Worm (Caenorhabditis elegans): ENCODE measurements around the gene F49E12.7.
A peak's percentile ranks its signal among the peaks of the same experiment; 100 is the strongest.

Gene F49E12.7

ce11 chrII:8441519-8441918 lies 45.6 kb upstream of the F49E12.7 start:
- TF ChIP-seq ztf-4 (tag; optimal IDR thresholded peaks at IDR 0.05) (peak; percentile 1), nhr-21 (tag; optimal IDR thresholded peaks at IDR 0.05) (no peak), sma-9 (GFP tag; optimal IDR thresholded peaks at IDR 0.05) (peak; percentile 25), sma-9 (tag; optimal IDR thresholded peaks at IDR 0.05) (no peak)

- TF ChIP-seq nhr-10 (tag; optimal IDR thresholded peaks at IDR 0.05) (no peak), nhr-21 (tag; optimal IDR thresholded peaks at IDR 0.05) (peak; percentile 86), blmp-1 (tag; optimal IDR thresholded peaks at IDR 0.05; ENCODE audit: insufficient read depth) (peak; percentile 50), snpc-4 (tag; optimal IDR thresholded peaks at IDR 0.05) (no peak), nhr-25 (tag; optimal IDR thresholded peaks at IDR 0.05) (peak; percentile 66), egl-27 (tag; optimal IDR thresholded peaks at IDR 0.05) (peak; percentile 40), lsy-2 (tag; optimal IDR thresholded peaks at IDR 0.05) (peak in 1 of 2 experiments; percentile 37), sma-9 (GFP tag; optimal IDR thresholded peaks at IDR 0.05) (peak; percentile 90), sma-9 (tag; optimal IDR thresholded peaks at IDR 0.05) (no peak), mdl-1 (tag; optimal IDR thresholded peaks at IDR 0.05) (peak; percentile 5 to 20), C34F6.9 (tag; optimal IDR thresholded peaks at IDR 0.05) (no peak), elt-1 (tag; optimal IDR thresholded peaks at IDR 0.05) (no peak), sma-3 (GFP tag; optimal IDR thresholded peaks at IDR 0.05) (peak; percentile 85), F13H6.1 (tag; optimal IDR thresholded peaks at IDR 0.05) (peak; percentile 54), fos-1 (tag; optimal IDR thresholded peaks at IDR 0.05) (peak; percentile 54), nhr-129 (tag; optimal IDR thresholded peaks at IDR 0.05) (no peak), ama-1 (optimal IDR thresholded peaks at IDR 0.05) (no peak), ceh-82 (tag; optimal IDR thresholded peaks at IDR 0.05) (no peak)
These were observed 44.9 kb upstream of the F49E12.7 start for ce11 chrII:8440792-8441191.

- no peak for TF ChIP-seq mdl-1 (tag; optimal IDR thresholded peaks at IDR 0.05)
- no peak for TF ChIP-seq nhr-6 (tag; optimal IDR thresholded peaks at IDR 0.05)
- no peak for TF ChIP-seq nhr-12 (tag; optimal IDR thresholded peaks at IDR 0.05)
- TF ChIP-seq fos-1 (tag; optimal IDR thresholded peaks at IDR 0.05) = no peak
- TF ChIP-seq crh-2 (tag; optimal IDR thresholded peaks at IDR 0.05) = peak; percentile 7
- TF ChIP-seq gmeb-1 (tag; optimal IDR thresholded peaks at IDR 0.05) = no peak
- no peak for TF ChIP-seq nhr-23 (tag; optimal IDR thresholded peaks at IDR 0.05)
- no peak for TF ChIP-seq ztf-11 (tag; optimal IDR thresholded peaks at IDR 0.05)
- no peak for TF ChIP-seq peb-1 (tag; optimal IDR thresholded peaks at IDR 0.05)
- no peak for TF ChIP-seq ceh-82 (tag; optimal IDR thresholded peaks at IDR 0.05)
- TF ChIP-seq lin-11 (tag; optimal IDR thresholded peaks at IDR 0.05) = no peak
- TF ChIP-seq dmd-4 (tag; optimal IDR thresholded peaks at IDR 0.05) = no peak
- TF ChIP-seq sem-4 (tag; optimal IDR thresholded peaks at IDR 0.05) = no peak
- TF ChIP-seq nhr-11 (tag; optimal IDR thresholded peaks at IDR 0.05) = no peak
- no peak for TF ChIP-seq Y55F3AM.14 (GFP tag; optimal IDR thresholded peaks at IDR 0.05)
- TF ChIP-seq lsy-2 (tag; optimal IDR thresholded peaks at IDR 0.05) = no peak
- no peak for TF ChIP-seq F13H6.1 (tag; optimal IDR thresholded peaks at IDR 0.05)
- peak; percentile 47 for TF ChIP-seq blmp-1 (tag; optimal IDR thresholded peaks at IDR 0.05; ENCODE audit: insufficient read depth)
- peak; percentile 17 for TF ChIP-seq sma-9 (GFP tag; optimal IDR thresholded peaks at IDR 0.05)
- TF ChIP-seq sma-9 (tag; optimal IDR thresholded peaks at IDR 0.05) = no peak
- TF ChIP-seq mbf-1 (tag; optimal IDR thresholded peaks at IDR 0.05) = no peak
- no peak for TF ChIP-seq sma-3 (GFP tag; optimal IDR thresholded peaks at IDR 0.05)
- peak; percentile 74 for TF ChIP-seq nhr-25 (tag; optimal IDR thresholded peaks at IDR 0.05)
- no peak for TF ChIP-seq elt-1 (tag; optimal IDR thresholded peaks at IDR 0.05)
- no peak for TF ChIP-seq skn-1 (tag; optimal IDR thresholded peaks at IDR 0.05)
- no peak for TF ChIP-seq nhr-21 (tag; optimal IDR thresholded peaks at IDR 0.05)
These were observed 44.2 kb upstream of the F49E12.7 start for ce11 chrII:8440097-8440496.

- TF ChIP-seq blmp-1 (tag; optimal IDR thresholded peaks at IDR 0.05; ENCODE audit: insufficient read depth) (peak; percentile 82), unc-55 (GFP tag; optimal IDR thresholded peaks at IDR 0.05) (no peak), nhr-25 (tag; optimal IDR thresholded peaks at IDR 0.05) (peak; percentile 46)
These were observed 42.9 kb upstream of the F49E12.7 start, which contains the start of gene lips-10 for ce11 chrII:8438791-8439287. lips-10 (plus strand) TSS chrII:8439168.

- TF ChIP-seq F13H6.1 (tag; optimal IDR thresholded peaks at IDR 0.05) (no peak), mbf-1 (tag; optimal IDR thresholded peaks at IDR 0.05) (no peak), nhr-25 (tag; optimal IDR thresholded peaks at IDR 0.05) (no peak), ztf-1 (GFP tag; conservative IDR thresholded peaks at IDR 0.05) (no peak), dmd-4 (tag; optimal IDR thresholded peaks at IDR 0.05) (no peak), C34F6.9 (tag; optimal IDR thresholded peaks at IDR 0.05) (no peak), lin-39 (tag; optimal IDR thresholded peaks at IDR 0.05) (no peak), elt-1 (tag; optimal IDR thresholded peaks at IDR 0.05) (no peak), nhr-11 (tag; optimal IDR thresholded peaks at IDR 0.05) (no peak), unc-39 (tag; optimal IDR thresholded peaks at IDR 0.05) (no peak), skn-1 (tag; optimal IDR thresholded peaks at IDR 0.05) (no peak), nhr-237 (tag; optimal IDR thresholded peaks at IDR 0.05) (no peak), ztf-4 (tag; optimal IDR thresholded peaks at IDR 0.05) (no peak), egl-27 (tag; optimal IDR thresholded peaks at IDR 0.05) (no peak), mdl-1 (tag; optimal IDR thresholded peaks at IDR 0.05) (no peak), nhr-129 (tag; optimal IDR thresholded peaks at IDR 0.05) (no peak), R02D3.7 (tag; optimal IDR thresholded peaks at IDR 0.05) (no peak)
These were observed 41.1 kb upstream of the F49E12.7 start, which contains the start of gene acp-3 for ce11 chrII:8437035-8437434. acp-3 (minus strand) TSS chrII:8437135.
